Worm (Caenorhabditis elegans) whole organism, L2 larva: ENCODE results near the gene C50E3.12.
A peak's percentile ranks its signal among the peaks of the same experiment; 100 is the strongest.

Experiments used
- C34F6.9 ChIP-seq: fragments of 150-350 bp; optimal IDR thresholded peaks from 2 replicates; lab custom pipeline; 2014; ENCODE audit warnings: missing biosample characterization, missing genetic modification characterization
- F13H6.1 ChIP-seq: sonication (generic microtip); optimal IDR thresholded peaks from 2 replicates; lab custom pipeline; 2016; ENCODE audit warnings: missing genetic modification characterization, missing compliant biosample characterization
- R02D3.7 ChIP-seq: fragments of 150-350 bp; optimal IDR thresholded peaks from 2 replicates; lab custom pipeline; 2014; ENCODE audit warnings: missing biosample characterization, missing genetic modification characterization
- ZK546.5 ChIP-seq: sonication (generic microtip); optimal IDR thresholded peaks from 2 replicates; lab custom pipeline; 2017; ENCODE audit warnings: missing biosample characterization, missing genetic modification characterization
- crh-2 ChIP-seq: sonication (generic microtip); optimal IDR thresholded peaks from 2 replicates; lab custom pipeline; 2017; ENCODE audit warnings: missing biosample characterization, missing genetic modification characterization
- egl-27 ChIP-seq: sonication (generic microtip); optimal IDR thresholded peaks from 3 replicates; lab custom pipeline; 2017; ENCODE audit warnings: missing biosample characterization, missing genetic modification reagents, missing genetic modification characterization
- elt-1 ChIP-seq: fragments of 150-350 bp; optimal IDR thresholded peaks from 2 replicates; lab custom pipeline; 2014; ENCODE audit warnings: missing biosample characterization, missing genetic modification characterization
- elt-3 ChIP-seq: sonication (generic microtip); optimal IDR thresholded peaks from 2 replicates; lab custom pipeline; 2017; ENCODE audit warnings: missing biosample characterization, missing genetic modification characterization
- fos-1 ChIP-seq: fragments of 150-350 bp; optimal IDR thresholded peaks from 2 replicates; lab custom pipeline; 2014; ENCODE audit warnings: missing biosample characterization, missing genetic modification characterization
- gmeb-1 ChIP-seq: fragments of 150-350 bp; optimal IDR thresholded peaks from 2 replicates; lab custom pipeline; 2014; ENCODE audit warnings: missing biosample characterization, missing genetic modification characterization
- lin-13 ChIP-seq: fragments of 150-350 bp; optimal IDR thresholded peaks from 2 replicates; lab custom pipeline; 2014; ENCODE audit warnings: missing biosample characterization, missing genetic modification reagents, missing genetic modification characterization
- lsy-2 ChIP-seq, 2 experiments: fragments of 150-350 bp in 1 of 2; sonication (generic microtip) in 1 of 2; optimal IDR thresholded peaks; 2 replicates each; lab custom pipeline; 2014 to 2017; ENCODE audit warnings: missing biosample characterization in 2 of 2, missing genetic modification characterization in 2 of 2
- mab-5 ChIP-seq: fragments of 150-350 bp; optimal IDR thresholded peaks from 2 replicates; lab custom pipeline; 2014; ENCODE audit warnings: missing biosample characterization, missing genetic modification characterization
- mdl-1 ChIP-seq, 2 experiments: fragments of 150-350 bp in 1 of 2; sonication (generic microtip) in 1 of 2; optimal IDR thresholded peaks; 2 replicates each; lab custom pipeline; 2017; ENCODE audit warnings: missing biosample characterization in 2 of 2, missing genetic modification characterization in 2 of 2
- nhr-12 ChIP-seq: fragments of 150-350 bp; optimal IDR thresholded peaks from 2 replicates; lab custom pipeline; 2014; ENCODE audit warnings: missing biosample characterization, missing genetic modification characterization
- nhr-129 ChIP-seq: fragments of 150-350 bp; optimal IDR thresholded peaks from 2 replicates; lab custom pipeline; 2014; ENCODE audit warnings: missing biosample characterization, missing genetic modification characterization
- nhr-21 ChIP-seq: fragments of 150-350 bp; optimal IDR thresholded peaks from 2 replicates; lab custom pipeline; 2014; ENCODE audit warnings: missing biosample characterization, missing genetic modification characterization
- nhr-237 ChIP-seq: fragments of 150-350 bp; optimal IDR thresholded peaks from 2 replicates; lab custom pipeline; 2014; ENCODE audit warnings: missing biosample characterization, missing genetic modification characterization
- nhr-6 ChIP-seq: fragments of 150-350 bp; optimal IDR thresholded peaks from 2 replicates; lab custom pipeline; 2014; ENCODE audit warnings: missing biosample characterization, missing genetic modification characterization
- nhr-77 ChIP-seq: fragments of 150-350 bp; optimal IDR thresholded peaks from 2 replicates; lab custom pipeline; 2014; ENCODE audit warnings: missing biosample characterization, missing genetic modification characterization
- sem-4 ChIP-seq: fragments of 150-350 bp; optimal IDR thresholded peaks from 2 replicates; lab custom pipeline; 2014; ENCODE audit warnings: missing biosample characterization, missing genetic modification reagents, missing genetic modification characterization
- sma-3 ChIP-seq: sonication (generic microtip); optimal IDR thresholded peaks from 2 replicates; lab custom pipeline; 2016; ENCODE audit warnings: missing genetic modification reagents, missing genetic modification characterization, missing compliant biosample characterization
- sma-9 ChIP-seq, 2 experiments: fragments of 150-350 bp in 1 of 2; sonication (generic microtip) in 1 of 2; optimal IDR thresholded peaks; 2 replicates each; lab custom pipeline; 2014 to 2016; ENCODE audit warnings: missing genetic modification characterization in 2 of 2, mild to moderate bottlenecking in 1 of 2, missing biosample characterization in 1 of 2, missing compliant biosample characterization in 1 of 2, missing genetic modification reagents in 1 of 2, moderate library complexity in 1 of 2
- snpc-4 ChIP-seq: fragments of 150-350 bp; optimal IDR thresholded peaks from 2 replicates; lab custom pipeline; 2014; ENCODE audit warnings: missing biosample characterization, missing genetic modification characterization
- unc-39 ChIP-seq: fragments of 150-350 bp; optimal IDR thresholded peaks from 2 replicates; lab custom pipeline; 2014; ENCODE audit warnings: missing biosample characterization, missing genetic modification characterization
- unc-55 ChIP-seq: fragments of 150-350 bp; sonication (generic microtip); optimal IDR thresholded peaks from 3 replicates; lab custom pipeline; 2014; ENCODE audit warnings: missing biosample characterization, missing genetic modification reagents, missing genetic modification characterization
- zag-1 ChIP-seq: fragments of 150-350 bp; optimal IDR thresholded peaks from 2 replicates; lab custom pipeline; 2014; ENCODE audit warnings: missing biosample characterization, missing genetic modification characterization
- ztf-1 ChIP-seq: fragments of 200-800 bp; sonication (Bioruptor generic); conservative IDR thresholded peaks from 2 replicates; pipeline ENCODE4 v1.3.6; 2022; ENCODE audit warnings: missing genetic modification characterization, missing compliant biosample characterization

Gene C50E3.12

ce11 chrV:7575563-7575962 lies 46.3 kb downstream of the C50E3.12 start, which contains the start of the genes snu-66 and ints-9:
Gene snu-66, minus strand, starts transcription at chrV:7575670.
Gene ints-9, plus strand, starts transcription at chrV:7575802.
- TF ChIP-seq crh-2 (tag; lab: Kevin White, UChicago) (peak; percentile 51), C34F6.9 (tag; lab: Kevin White, UChicago) (peak; percentile 86), F13H6.1 (tag; lab: Kevin White, UChicago) (peak; percentile 69), ZK546.5 (no peak), sem-4 (peak; percentile 16), snpc-4 (tag; lab: Kevin White, UChicago) (peak; percentile 22), nhr-21 (tag; lab: Kevin White, UChicago) (peak; percentile 49), sma-9 (GFP tag; optimal IDR thresholded peaks at IDR 0.05; lab: Kevin White, UChicago) (peak; percentile 74), sma-9 (tag; optimal IDR thresholded peaks at IDR 0.05; lab: Kevin White, UChicago) (no peak), lsy-2 (tag; optimal IDR thresholded peaks at IDR 0.05; lab: Kevin White, UChicago) (peak; percentile 63 to 82), nhr-6 (tag; lab: Kevin White, UChicago) (peak; percentile 36), ztf-1 (GFP tag; lab: Robert Waterston, UW) (no peak), unc-55 (peak; percentile 81), nhr-77 (tag; lab: Kevin White, UChicago) (no peak), lin-13 (GFP tag; lab: Kevin White, UChicago) (peak; percentile 40), nhr-129 (tag; lab: Kevin White, UChicago) (peak; percentile 65), nhr-237 (tag; lab: Kevin White, UChicago) (no peak), unc-39 (tag; lab: Kevin White, UChicago) (no peak), sma-3 (GFP tag; lab: Kevin White, UChicago) (peak; percentile 52), nhr-12 (tag; lab: Kevin White, UChicago) (no peak), gmeb-1 (tag; lab: Kevin White, UChicago) (peak; percentile 82)

DNA sequence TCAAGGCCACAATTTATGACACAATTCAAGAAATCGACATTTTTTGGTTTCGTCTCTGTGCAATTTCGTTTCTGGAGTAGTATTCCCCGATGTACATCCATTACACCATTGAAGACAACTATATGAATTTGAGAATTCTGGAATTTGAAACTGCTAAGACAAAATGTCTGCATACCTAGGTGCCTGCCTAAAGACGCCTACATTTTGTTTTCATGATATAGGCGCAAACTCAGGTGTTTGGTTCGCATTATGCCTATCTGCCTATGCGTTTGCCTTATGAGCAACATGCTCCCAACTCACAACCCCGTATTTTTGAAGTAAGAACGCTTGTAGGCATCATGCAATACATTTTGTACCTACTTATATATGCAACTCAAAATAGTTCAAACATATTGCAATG lies 50.9 kb downstream of the C50E3.12 start, which contains the start of gene F19F10.14:
F19F10.14 (minus strand) TSS at position 101 of the 400 bp plus-strand sequence.
- TF ChIP-seq R02D3.7 (tag; lab: Kevin White, UChicago) (no peak), sma-3 (GFP tag; lab: Kevin White, UChicago) (no peak), unc-55 (no peak), fos-1 (tag; lab: Kevin White, UChicago) (no peak), egl-27 (no peak), mab-5 (tag; lab: Kevin White, UChicago) (no peak), mdl-1 (tag; optimal IDR thresholded peaks at IDR 0.05; lab: Kevin White, UChicago) (no peak), zag-1 (tag; lab: Kevin White, UChicago) (no peak), unc-39 (tag; lab: Kevin White, UChicago) (no peak), C34F6.9 (tag; lab: Kevin White, UChicago) (no peak), snpc-4 (tag; lab: Kevin White, UChicago) (no peak), elt-3 (no peak), ZK546.5 (no peak), gmeb-1 (tag; lab: Kevin White, UChicago) (no peak), elt-1 (tag; lab: Kevin White, UChicago) (no peak)
